Fruit fly (Drosophila melanogaster): ENCODE results near the gene slmb.

dm6 chr3R:21073707-21074106 is 53.6 kb downstream of the slmb start, which contains the start of gene dmrt93B:
- no peak for TF ChIP-seq psq (optimal IDR thresholded peaks at IDR 0.05)
- TF ChIP-seq ttk (optimal IDR thresholded peaks at IDR 0.05), result no peak
- TF ChIP-seq Myc (optimal IDR thresholded peaks at IDR 0.05), result no peak
- TF ChIP-seq insv (optimal IDR thresholded peaks at IDR 0.05), result no peak

Measured in Kc167 (cell line).